Worm (Caenorhabditis elegans) whole organism, L2 larva: ENCODE results near the gene tsp-1.

ENCODE experiments used
- egl-27 ChIP-seq: sonication (generic microtip); optimal IDR thresholded peaks from 3 replicates; lab custom pipeline; 2017; ENCODE audit warnings: missing biosample characterization, missing genetic modification reagents, missing genetic modification characterization
- lin-39 ChIP-seq: fragments of 150-350 bp; optimal IDR thresholded peaks from 2 replicates; lab custom pipeline; 2014; ENCODE audit warnings: missing biosample characterization, missing genetic modification reagents, missing genetic modification characterization
- nhr-11 ChIP-seq: fragments of 150-350 bp; optimal IDR thresholded peaks from 2 replicates; lab custom pipeline; 2014; ENCODE audit warnings: missing biosample characterization, missing genetic modification characterization
- unc-62 ChIP-seq: fragments of 150-350 bp; optimal IDR thresholded peaks from 2 replicates; lab custom pipeline; 2014; ENCODE audit warnings: missing biosample characterization, missing genetic modification reagents, missing genetic modification characterization
- zag-1 ChIP-seq: fragments of 150-350 bp; optimal IDR thresholded peaks from 2 replicates; lab custom pipeline; 2014; ENCODE audit warnings: missing biosample characterization, missing genetic modification characterization

DNA sequence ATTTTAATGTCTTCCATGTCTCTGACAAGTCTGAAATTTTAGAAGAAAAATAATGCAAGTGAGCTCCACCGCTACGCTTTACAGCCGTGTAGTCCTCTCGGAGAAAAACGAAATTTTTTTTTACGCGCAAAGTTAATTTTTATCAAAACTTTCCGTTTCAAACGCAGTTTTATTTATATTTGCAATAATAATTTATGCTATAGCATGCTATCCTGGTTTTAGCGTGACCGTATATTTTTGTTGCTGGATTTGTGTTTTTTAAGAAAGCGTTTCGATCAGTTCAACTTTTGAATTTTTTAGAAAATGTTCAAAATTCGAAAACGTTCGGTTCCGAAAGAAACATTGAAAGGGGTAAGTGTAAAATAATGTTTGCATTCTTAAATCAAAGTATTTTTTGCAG, 47.5 kb downstream of the tsp-1 start, which contains the start of gene C50C3.1:
- no peak for TF ChIP-seq zag-1 (tag; lab: Kevin White, UChicago)
- no peak for TF ChIP-seq egl-27 (tag; lab: Kevin White, UChicago)
- TF ChIP-seq lin-39 (tag; lab: Kevin White, UChicago), result no peak
- TF ChIP-seq unc-62, result no peak
- no peak for TF ChIP-seq nhr-11
